Fruit fly (Drosophila melanogaster) whole organism, prepupa: ENCODE data around the gene Ald1.

Experiments
- Blimp-1 ChIP-seq: fragments of 200-800 bp; sonication (Bioruptor generic); optimal IDR thresholded peaks from 3 replicates; lab custom pipeline; 2017; ENCODE audit warnings: missing biosample characterization, missing genetic modification characterization, mild to moderate bottlenecking, moderate library complexity, missing genetic modification reagents
- CG10631 ChIP-seq: fragments of 200-800 bp; sonication (Bioruptor generic); optimal IDR thresholded peaks from 2 replicates; lab custom pipeline; 2016; ENCODE audit warnings: missing biosample characterization, missing genetic modification characterization
- CG10669 ChIP-seq: fragments of 200-800 bp; sonication (Bioruptor generic); optimal IDR thresholded peaks from 3 replicates; lab custom pipeline; 2018; ENCODE audit warnings: missing biosample characterization, mild to moderate bottlenecking, missing genetic modification characterization, moderate library complexity
- CG11294 ChIP-seq: fragments of 200-800 bp; sonication (Bioruptor generic); IDR thresholded peaks from 2 replicates; pipeline ENCODE4 v1.3.6; 2022; ENCODE audit warnings: missing biosample characterization, missing genetic modification characterization
- CG11762 ChIP-seq: fragments of 200-800 bp; sonication (Bioruptor generic); optimal IDR thresholded peaks from 3 replicates; lab custom pipeline; 2016; ENCODE audit warnings: missing biosample characterization, missing genetic modification characterization; ENCODE audit not compliant: insufficient read depth
- CG11902 ChIP-seq: fragments of 200-800 bp; sonication (Bioruptor generic); optimal IDR thresholded peaks from 3 replicates; lab custom pipeline; 2016; ENCODE audit warnings: missing biosample characterization, missing genetic modification characterization
- CG15336 ChIP-seq: fragments of 200-800 bp; sonication (Bioruptor generic); IDR thresholded peaks from 2 replicates; pipeline ENCODE4 v1.3.6; 2022; ENCODE audit warnings: missing biosample characterization, missing genetic modification characterization
- CG1621 ChIP-seq: fragments of 200-800 bp; sonication (Bioruptor generic); optimal IDR thresholded peaks from 3 replicates; lab custom pipeline; 2018; ENCODE audit warnings: missing biosample characterization, mild to moderate bottlenecking, missing genetic modification characterization
- CG16779 ChIP-seq: fragments of 200-800 bp; sonication (Bioruptor generic); optimal IDR thresholded peaks from 3 replicates; lab custom pipeline; 2017; ENCODE audit warnings: missing biosample characterization, mild to moderate bottlenecking, missing genetic modification characterization
- CG3032 ChIP-seq: fragments of 200-800 bp; optimal IDR thresholded peaks from 2 replicates; lab custom pipeline; 2019; ENCODE audit warnings: missing biosample characterization, mild to moderate bottlenecking, missing genetic modification characterization, moderate library complexity
- CG31627 ChIP-seq: fragments of 200-800 bp; sonication (Bioruptor generic); optimal IDR thresholded peaks from 3 replicates; lab custom pipeline; 2016; ENCODE audit warnings: missing biosample characterization, missing genetic modification characterization
- CG32006 ChIP-seq: fragments of 200-800 bp; sonication (Bioruptor generic); optimal IDR thresholded peaks from 3 replicates; lab custom pipeline; 2017; ENCODE audit warnings: missing biosample characterization, mild to moderate bottlenecking, missing genetic modification characterization
- CG34406 ChIP-seq: fragments of 200-800 bp; sonication (Bioruptor generic); optimal IDR thresholded peaks from 3 replicates; lab custom pipeline; 2016; ENCODE audit warnings: missing biosample characterization, missing genetic modification characterization
- CG3919 ChIP-seq: fragments of 200-800 bp; sonication (Bioruptor generic); optimal IDR thresholded peaks from 3 replicates; lab custom pipeline; 2016; ENCODE audit warnings: missing biosample characterization, missing genetic modification characterization
- CG4318 ChIP-seq: fragments of 200-800 bp; sonication (Bioruptor generic); optimal IDR thresholded peaks from 3 replicates; lab custom pipeline; 2017; ENCODE audit warnings: missing biosample characterization, mild to moderate bottlenecking, missing genetic modification characterization
- CG6163 ChIP-seq: fragments of 200-800 bp; sonication (Bioruptor generic); IDR thresholded peaks from 3 replicates; pipeline ENCODE4 v1.3.6; 2022; ENCODE audit warnings: missing biosample characterization, missing genetic modification characterization
- CG6276 ChIP-seq: fragments of 200-800 bp; sonication (Bioruptor generic); optimal IDR thresholded peaks from 2 replicates; lab custom pipeline; 2017; ENCODE audit warnings: missing biosample characterization, mild to moderate bottlenecking, missing genetic modification characterization
- CG6792 ChIP-seq: fragments of 200-800 bp; sonication (Bioruptor generic); optimal IDR thresholded peaks from 3 replicates; lab custom pipeline; 2016; ENCODE audit warnings: missing biosample characterization, missing genetic modification characterization
- CG6808 ChIP-seq: fragments of 200-800 bp; sonication (Bioruptor generic); optimal IDR thresholded peaks from 3 replicates; lab custom pipeline; 2017; ENCODE audit warnings: missing biosample characterization, missing genetic modification characterization, mild to moderate bottlenecking, moderate library complexity, missing genetic modification reagents
- CG6854 ChIP-seq: fragments of 200-800 bp; sonication (Bioruptor generic); optimal IDR thresholded peaks from 2 replicates; lab custom pipeline; 2017; ENCODE audit warnings: missing biosample characterization, mild to moderate bottlenecking, missing genetic modification characterization
- CG7368 ChIP-seq: fragments of 200-800 bp; sonication (Bioruptor generic); optimal IDR thresholded peaks from 3 replicates; lab custom pipeline; 2016; ENCODE audit warnings: missing biosample characterization, missing genetic modification characterization
- CG8119 ChIP-seq: fragments of 200-800 bp; sonication (Bioruptor generic); IDR thresholded peaks from 3 replicates; pipeline ENCODE4 v1.3.6; 2022; ENCODE audit warnings: missing biosample characterization, missing genetic modification characterization
- CG8319 ChIP-seq: fragments of 200-800 bp; sonication (Bioruptor generic); optimal IDR thresholded peaks from 3 replicates; lab custom pipeline; 2016; ENCODE audit warnings: missing biosample characterization, missing genetic modification characterization
- CG8632 ChIP-seq: fragments of 200-800 bp; sonication (Bioruptor generic); optimal IDR thresholded peaks from 3 replicates; lab custom pipeline; 2016; ENCODE audit warnings: missing biosample characterization, missing genetic modification characterization
- CG9139 ChIP-seq: fragments of 200-800 bp; sonication (Bioruptor generic); optimal IDR thresholded peaks from 3 replicates; lab custom pipeline; 2017; ENCODE audit warnings: missing biosample characterization, mild to moderate bottlenecking, missing genetic modification characterization
- Eip75B ChIP-seq: fragments of 200-800 bp; sonication (Bioruptor generic); optimal IDR thresholded peaks from 3 replicates; lab custom pipeline; 2016; ENCODE audit warnings: missing biosample characterization, missing genetic modification characterization
- Eip78C ChIP-seq: fragments of 200-800 bp; sonication (Bioruptor generic); peaks from one replicate; lab custom pipeline; 2016; ENCODE audit warnings: missing biosample characterization, missing genetic modification characterization
- Eip93F ChIP-seq: fragments of 200-800 bp; sonication (Bioruptor generic); optimal IDR thresholded peaks from 2 replicates; lab custom pipeline; 2016; ENCODE audit warnings: missing biosample characterization, mild to moderate bottlenecking, missing genetic modification characterization
- Ets96B ChIP-seq: fragments of 200-800 bp; optimal IDR thresholded peaks from 2 replicates; lab custom pipeline; 2019; ENCODE audit warnings: missing biosample characterization, mild to moderate bottlenecking, missing genetic modification characterization, moderate library complexity
- Gug ChIP-seq: fragments of 200-800 bp; sonication (Bioruptor generic); IDR thresholded peaks from 2 replicates; pipeline ENCODE4 v1.3.6; 2022; ENCODE audit warnings: missing biosample characterization, missing genetic modification characterization
- Hr38 ChIP-seq: sonication (Bioruptor generic); optimal IDR thresholded peaks from 2 replicates; lab custom pipeline; 2016; ENCODE audit warnings: missing biosample characterization, missing genetic modification characterization
- Hr39 ChIP-seq: fragments of 200-800 bp; sonication (Bioruptor generic); optimal IDR thresholded peaks from 2 replicates; lab custom pipeline; 2016; ENCODE audit warnings: missing biosample characterization, missing genetic modification characterization
- Hr4 ChIP-seq: fragments of 200-800 bp; sonication (Bioruptor generic); optimal IDR thresholded peaks from 3 replicates; lab custom pipeline; 2016; ENCODE audit warnings: missing biosample characterization, missing genetic modification characterization
- Lpt ChIP-seq: fragments of 200-800 bp; sonication (Bioruptor generic); optimal IDR thresholded peaks from 3 replicates; lab custom pipeline; 2016; ENCODE audit warnings: missing biosample characterization, missing genetic modification characterization
- Met ChIP-seq: fragments of 200-800 bp; sonication (Bioruptor generic); optimal IDR thresholded peaks from 3 replicates; lab custom pipeline; 2016; ENCODE audit warnings: missing biosample characterization, missing genetic modification characterization
- Smox ChIP-seq: fragments of 200-800 bp; sonication (Bioruptor generic); optimal IDR thresholded peaks from 3 replicates; lab custom pipeline; 2016; ENCODE audit warnings: missing biosample characterization, missing genetic modification characterization
- Sox102F ChIP-seq: fragments of 200-800 bp; sonication (Bioruptor generic); optimal IDR thresholded peaks from 2 replicates; lab custom pipeline; 2016; ENCODE audit warnings: missing biosample characterization, mild to moderate bottlenecking, missing genetic modification characterization
- Sox14 ChIP-seq: fragments of 200-800 bp; sonication (Bioruptor generic); optimal IDR thresholded peaks from 3 replicates; lab custom pipeline; 2016; ENCODE audit warnings: missing biosample characterization, missing genetic modification characterization
- achi ChIP-seq: fragments of 200-800 bp; sonication (Bioruptor generic); optimal IDR thresholded peaks from 3 replicates; lab custom pipeline; 2016; ENCODE audit warnings: missing biosample characterization, missing genetic modification characterization
- acj6 ChIP-seq: fragments of 200-800 bp; sonication (Bioruptor generic); optimal IDR thresholded peaks from 3 replicates; lab custom pipeline; 2016; ENCODE audit warnings: missing biosample characterization, missing genetic modification characterization
- dac ChIP-seq: fragments of 200-800 bp; sonication (Bioruptor generic); optimal IDR thresholded peaks from 2 replicates; lab custom pipeline; 2017; ENCODE audit warnings: missing biosample characterization, mild to moderate bottlenecking, missing genetic modification characterization
- dsx ChIP-seq: fragments of 200-800 bp; optimal IDR thresholded peaks from 3 replicates; lab custom pipeline; 2019; ENCODE audit warnings: missing biosample characterization, mild to moderate bottlenecking, missing genetic modification characterization, moderate library complexity; ENCODE audit not compliant: poor library complexity, severe bottlenecking
- esn ChIP-seq: fragments of 200-800 bp; sonication (Bioruptor generic); optimal IDR thresholded peaks from 2 replicates; lab custom pipeline; 2016; ENCODE audit warnings: missing biosample characterization, mild to moderate bottlenecking, missing genetic modification characterization, moderate library complexity
- fd85E ChIP-seq: fragments of 200-800 bp; sonication (Bioruptor generic); optimal IDR thresholded peaks from 3 replicates; lab custom pipeline; 2016; ENCODE audit warnings: missing biosample characterization, missing genetic modification characterization
- fkh ChIP-seq: fragments of 200-800 bp; sonication (Bioruptor generic); optimal IDR thresholded peaks from 3 replicates; lab custom pipeline; 2017; ENCODE audit warnings: missing biosample characterization, mild to moderate bottlenecking, missing genetic modification characterization, moderate library complexity
- lz ChIP-seq: fragments of 200-800 bp; sonication (Bioruptor generic); optimal IDR thresholded peaks from 3 replicates; lab custom pipeline; 2016; ENCODE audit warnings: missing biosample characterization, missing genetic modification characterization
- net ChIP-seq: fragments of 200-800 bp; sonication (Bioruptor generic); optimal IDR thresholded peaks from 3 replicates; lab custom pipeline; 2016; ENCODE audit warnings: missing biosample characterization, missing genetic modification characterization
- pdm3 ChIP-seq: fragments of 200-800 bp; sonication (Bioruptor generic); optimal IDR thresholded peaks from 3 replicates; lab custom pipeline; 2016; ENCODE audit warnings: missing biosample characterization, missing genetic modification characterization
- salr ChIP-seq, 2 experiments: fragments of 200-800 bp; sonication (Bioruptor generic); optimal IDR thresholded peaks; 3 replicates each; lab custom pipeline; 2016 to 2018; ENCODE audit warnings: missing biosample characterization in 2 of 2, missing genetic modification characterization in 2 of 2, mild to moderate bottlenecking in 1 of 2
- spab ChIP-seq: fragments of 200-800 bp; sonication (Bioruptor generic); optimal IDR thresholded peaks from 2 replicates; lab custom pipeline; 2017; ENCODE audit warnings: missing biosample characterization, mild to moderate bottlenecking, missing genetic modification characterization, missing genetic modification reagents
- svp ChIP-seq: fragments of 200-800 bp; sonication (Bioruptor generic); peaks from one replicate; lab custom pipeline; 2016; ENCODE audit warnings: missing biosample characterization, missing genetic modification characterization
- topi ChIP-seq: fragments of 200-800 bp; sonication (Bioruptor generic); optimal IDR thresholded peaks from 3 replicates; lab custom pipeline; 2016; ENCODE audit warnings: missing biosample characterization, missing genetic modification characterization
- vri ChIP-seq: fragments of 200-800 bp; sonication (Bioruptor generic); optimal IDR thresholded peaks from 3 replicates; lab custom pipeline; 2016; ENCODE audit warnings: missing biosample characterization, mild to moderate bottlenecking, missing genetic modification characterization

The Ald1 gene

dm6 chr3R:26230016-26230415, 31.4 kb downstream of the Ald1 start, which contains the start of gene CG12290:
Gene CG12290 (plus strand): TSS chr3R:26230248.
- TF ChIP-seq Smox (GFP tag; lab: Kevin White, UChicago), result peak; percentile 19
- peak; percentile 29 for TF ChIP-seq pdm3 (GFP tag; lab: Kevin White, UChicago)
- peak; percentile 18 for TF ChIP-seq Sox102F (GFP tag; lab: Kevin White, UChicago)
- TF ChIP-seq achi (GFP tag; lab: Kevin White, UChicago), result no peak
- peak; percentile 98 for TF ChIP-seq CG6854 (GFP tag; lab: Kevin White, UChicago)
- peak; percentile 19 for TF ChIP-seq CG6276 (GFP tag; lab: Kevin White, UChicago)
- TF ChIP-seq CG8632 (GFP tag; lab: Kevin White, UChicago), result peak; percentile 38
- peak; percentile 11 for TF ChIP-seq Eip75B (GFP tag; lab: Kevin White, UChicago)
- TF ChIP-seq Hr39 (GFP tag; lab: Kevin White, UChicago), result peak; percentile 37
- TF ChIP-seq Met, result peak; percentile 21
- TF ChIP-seq CG9139 (GFP tag; lab: Kevin White, UChicago), result peak; percentile 15
- TF ChIP-seq CG10669, result no peak
- TF ChIP-seq Sox14 (GFP tag; lab: Kevin White, UChicago), result peak; percentile 27
- no peak for TF ChIP-seq Blimp-1
- TF ChIP-seq Eip93F (GFP tag; lab: Kevin White, UChicago), result no peak
- TF ChIP-seq CG11294 (GFP tag; lab: Robert Waterston, UW), result no peak
- TF ChIP-seq CG11762 (GFP tag; lab: Kevin White, UChicago), result no peak
- TF ChIP-seq Lpt, result peak; percentile 36
- peak; percentile 63 for TF ChIP-seq fd85E (GFP tag; lab: Kevin White, UChicago)
- TF ChIP-seq CG3032 (tag; lab: Kevin White, UChicago), result no peak
- no peak for TF ChIP-seq acj6 (GFP tag; lab: Kevin White, UChicago)
- TF ChIP-seq CG3919 (GFP tag; lab: Kevin White, UChicago), result peak; percentile 57
- TF ChIP-seq topi (GFP tag; lab: Kevin White, UChicago), result peak; percentile 26
- peak; percentile 72 for TF ChIP-seq CG6163 (GFP tag; lab: Robert Waterston, UW)
- TF ChIP-seq vri (GFP tag; lab: Kevin White, UChicago), result peak; percentile 43
- TF ChIP-seq CG6808 (GFP tag; lab: Kevin White, UChicago), result peak; percentile 13
- TF ChIP-seq net (GFP tag; lab: Kevin White, UChicago), result peak; percentile 43
- no peak for TF ChIP-seq Hr38 (GFP tag; lab: Kevin White, UChicago)
- peak; percentile 12 for TF ChIP-seq CG31627 (GFP tag; lab: Kevin White, UChicago)
- no peak for TF ChIP-seq CG10631 (GFP tag; lab: Kevin White, UChicago)
- peak; percentile 76 for TF ChIP-seq Eip78C (GFP tag; lab: Kevin White, UChicago)
- TF ChIP-seq spab (GFP tag; lab: Kevin White, UChicago), result no peak
- TF ChIP-seq CG34406 (GFP tag; lab: Kevin White, UChicago), result no peak
- no peak for TF ChIP-seq CG6792 (GFP tag; lab: Kevin White, UChicago)
- peak; percentile 4 for TF ChIP-seq CG7368
- no peak for TF ChIP-seq dac (GFP tag; lab: Kevin White, UChicago)
- TF ChIP-seq CG1621, result peak; percentile 38
- peak in 1 of 2 experiments; percentile 15 for TF ChIP-seq salr (GFP tag; optimal IDR thresholded peaks at IDR 0.05; lab: Kevin White, UChicago)
- no peak for TF ChIP-seq CG11902 (GFP tag; lab: Kevin White, UChicago)
- TF ChIP-seq Ets96B (tag; lab: Kevin White, UChicago), result peak; percentile 8
- TF ChIP-seq Gug (GFP tag; lab: Robert Waterston, UW), result no peak
- TF ChIP-seq svp (GFP tag; lab: Kevin White, UChicago), result peak; percentile 82
- peak; percentile 17 for TF ChIP-seq lz (GFP tag; lab: Kevin White, UChicago)
- TF ChIP-seq CG16779, result no peak
- TF ChIP-seq esn, result peak; percentile 45
- no peak for TF ChIP-seq CG4318
- TF ChIP-seq fkh (GFP tag; lab: Kevin White, UChicago), result peak; percentile 15
- TF ChIP-seq dsx (GFP tag; lab: Kevin White, UChicago), result peak; percentile 46
- peak; percentile 35 for TF ChIP-seq CG32006 (GFP tag; lab: Kevin White, UChicago)
- TF ChIP-seq CG15336 (GFP tag; lab: Robert Waterston, UW), result peak; percentile 42; the same call in 1 of the 2 replicates
- peak; percentile 9 for TF ChIP-seq Hr4 (GFP tag; lab: Kevin White, UChicago)
- no peak for TF ChIP-seq CG8319
- peak; percentile 32; the same call in 1 of the 3 replicates for TF ChIP-seq CG8119 (GFP tag; lab: Robert Waterston, UW)
